Fruit fly (Drosophila melanogaster) whole organism, wandering third instar larva: ENCODE data around the gene CG14882.

Experiments
- Abd-B ChIP-seq: fragments of >200 bp; optimal IDR thresholded peaks from 2 replicates; lab custom pipeline; 2017; ENCODE audit warnings: missing biosample characterization, missing genetic modification characterization
- CG32264 ChIP-seq: fragments of 200-800 bp; sonication (Bioruptor generic); optimal IDR thresholded peaks from 2 replicates; lab custom pipeline; 2016; ENCODE audit warnings: missing biosample characterization, missing genetic modification characterization
- CG9705 ChIP-seq: fragments of 200-800 bp; sonication (Bioruptor generic); optimal IDR thresholded peaks from 2 replicates; lab custom pipeline; 2018; ENCODE audit warnings: missing biosample characterization, mild to moderate bottlenecking, missing genetic modification characterization
- CrebA ChIP-seq: fragments of 200-800 bp; sonication (Bioruptor generic); optimal IDR thresholded peaks from 2 replicates; lab custom pipeline; 2016; ENCODE audit warnings: missing biosample characterization, mild to moderate bottlenecking, missing genetic modification characterization, borderline replicate concordance
- Dfd ChIP-seq: fragments of >200 bp; optimal IDR thresholded peaks from 2 replicates; lab custom pipeline; 2017; ENCODE audit warnings: missing biosample characterization, missing genetic modification characterization
- Dif ChIP-seq: fragments of 200-275, 200-300 bp; sonication (Bioruptor generic); optimal IDR thresholded peaks from 2 replicates; lab custom pipeline; 2018; ENCODE audit warnings: missing biosample characterization, missing genetic modification characterization; ENCODE audit not compliant: partially characterized antibody
- GATAd ChIP-seq: sonication (Bioruptor generic); optimal IDR thresholded peaks from 2 replicates; lab custom pipeline; 2016; ENCODE audit warnings: missing biosample characterization, missing genetic modification characterization
- HLH106 ChIP-seq: fragments of 200-800 bp; optimal IDR thresholded peaks from 3 replicates; lab custom pipeline; 2019; ENCODE audit warnings: missing biosample characterization, mild to moderate bottlenecking, missing genetic modification characterization, moderate library complexity
- Hnf4 ChIP-seq: fragments of 200-800 bp; sonication (Bioruptor generic); optimal IDR thresholded peaks from 2 replicates; lab custom pipeline; 2016; ENCODE audit warnings: missing biosample characterization, mild to moderate bottlenecking, missing genetic modification characterization
- Hr78 ChIP-seq: fragments of >200 bp; optimal IDR thresholded peaks from 2 replicates; lab custom pipeline; 2017; ENCODE audit warnings: missing biosample characterization, missing genetic modification characterization
- Hr83 ChIP-seq: fragments of 200-300 bp; sonication (Bioruptor generic); optimal IDR thresholded peaks from 2 replicates; lab custom pipeline; 2016; ENCODE audit warnings: missing biosample characterization, mild to moderate bottlenecking, missing genetic modification characterization, moderate library complexity; ENCODE audit not compliant: poor library complexity, severe bottlenecking
- Jra ChIP-seq: sonication (Bioruptor generic); optimal IDR thresholded peaks from 2 replicates; lab custom pipeline; 2016; ENCODE audit warnings: missing biosample characterization, missing genetic modification characterization
- Mio ChIP-seq: sonication (Bioruptor generic); optimal IDR thresholded peaks from 2 replicates; lab custom pipeline; 2016; ENCODE audit warnings: missing biosample characterization, missing genetic modification characterization
- Myc ChIP-seq: fragments of >200 bp; optimal IDR thresholded peaks from 2 replicates; lab custom pipeline; 2017
- N ChIP-seq: fragments of >200 bp; optimal IDR thresholded peaks from 2 replicates; lab custom pipeline; 2018; ENCODE audit warnings: missing biosample characterization, missing external identifiers, missing genetic modification characterization
- OdsH ChIP-seq: fragments of 200-800 bp; sonication (Bioruptor generic); optimal IDR thresholded peaks from 2 replicates; lab custom pipeline; 2016; ENCODE audit warnings: missing biosample characterization, mild to moderate bottlenecking, missing genetic modification characterization
- Rel ChIP-seq, 2 experiments: fragments of 200-800 bp; sonication (Bioruptor generic) in 1 of 2; optimal IDR thresholded peaks; 2 replicates in 1 of 2; 3 replicates in 1 of 2; lab custom pipeline; 2016 to 2019; ENCODE audit warnings: mild to moderate bottlenecking in 2 of 2, missing biosample characterization in 2 of 2, missing genetic modification characterization in 2 of 2, moderate library complexity in 1 of 2
- Sp1 ChIP-seq: fragments of 200-800 bp; sonication (Bioruptor generic); optimal IDR thresholded peaks from 3 replicates; lab custom pipeline; 2019; ENCODE audit warnings: missing biosample characterization, mild to moderate bottlenecking, missing genetic modification characterization, moderate library complexity
- Vsx2 ChIP-seq: fragments of 200-300, 225-300 bp; sonication (Bioruptor generic); optimal IDR thresholded peaks from 2 replicates; lab custom pipeline; 2018; ENCODE audit warnings: missing biosample characterization, missing genetic modification characterization; ENCODE audit not compliant: partially characterized antibody
- br ChIP-seq: fragments of 200-800 bp; sonication (Bioruptor generic); optimal IDR thresholded peaks from 2 replicates; lab custom pipeline; 2016; ENCODE audit warnings: missing biosample characterization, missing genetic modification characterization
- brk ChIP-seq: fragments of 200-800 bp; sonication (Bioruptor generic); optimal IDR thresholded peaks from 2 replicates; lab custom pipeline; 2016; ENCODE audit warnings: missing biosample characterization, mild to moderate bottlenecking, missing genetic modification characterization
- dl ChIP-seq, 2 experiments: fragments of 175-275, 200-275 bp in 1 of 2; fragments of 200-275 bp in 1 of 2; sonication (Bioruptor generic); optimal IDR thresholded peaks; lab custom pipeline; 2018; ENCODE audit warnings: mild to moderate bottlenecking in 2 of 2, missing biosample characterization in 2 of 2, missing genetic modification characterization in 2 of 2, moderate library complexity in 2 of 2; ENCODE audit not compliant: partially characterized antibody in 2 of 2, insufficient read depth in 1 of 2
- dmrt93B ChIP-seq: fragments of 200-800 bp; sonication (Bioruptor generic); optimal IDR thresholded peaks from 2 replicates; lab custom pipeline; 2018; ENCODE audit warnings: missing biosample characterization, mild to moderate bottlenecking, missing genetic modification characterization
- dsf ChIP-seq: sonication (Bioruptor generic); optimal IDR thresholded peaks from 2 replicates; lab custom pipeline; 2016; ENCODE audit warnings: missing biosample characterization, missing genetic modification characterization, borderline replicate concordance
- ey ChIP-seq: fragments of 200-800 bp; sonication (Bioruptor generic); optimal IDR thresholded peaks from 2 replicates; lab custom pipeline; 2016; ENCODE audit warnings: missing biosample characterization, missing genetic modification characterization
- foxo ChIP-seq, 2 experiments: fragments of 200-800 bp; sonication (Bioruptor generic); optimal IDR thresholded peaks; 2 replicates in 1 of 2; 3 replicates in 1 of 2; lab custom pipeline; 2016 to 2017; ENCODE audit warnings: missing biosample characterization in 2 of 2, missing genetic modification characterization in 2 of 2
- fru ChIP-seq: fragments of 200-800 bp; sonication (Bioruptor generic); optimal IDR thresholded peaks from 3 replicates; lab custom pipeline; 2016; ENCODE audit warnings: missing biosample characterization, mild to moderate bottlenecking, missing genetic modification characterization
- h ChIP-seq: fragments of 200-800 bp; sonication (Bioruptor generic); optimal IDR thresholded peaks from 3 replicates; lab custom pipeline; 2016; ENCODE audit warnings: missing biosample characterization, mild to moderate bottlenecking, missing genetic modification characterization
- jim ChIP-seq: fragments of 175-275, 200-325 bp; sonication (Bioruptor generic); optimal IDR thresholded peaks from 2 replicates; lab custom pipeline; 2016; ENCODE audit warnings: missing biosample characterization, mild to moderate bottlenecking, missing genetic modification characterization
- lola ChIP-seq: fragments of >200 bp; optimal IDR thresholded peaks from 2 replicates; lab custom pipeline; 2017; ENCODE audit warnings: missing biosample characterization, missing genetic modification characterization
- pan ChIP-seq: fragments of >200 bp; optimal IDR thresholded peaks from 2 replicates; lab custom pipeline; 2017
- psq ChIP-seq: fragments of 200-800 bp; sonication (Bioruptor generic); optimal IDR thresholded peaks from 3 replicates; lab custom pipeline; 2017; ENCODE audit warnings: missing biosample characterization, mild to moderate bottlenecking, missing genetic modification characterization, moderate library complexity
- rgr ChIP-seq: fragments of 200-800 bp; sonication (Bioruptor generic); optimal IDR thresholded peaks from 3 replicates; lab custom pipeline; 2016; ENCODE audit warnings: missing biosample characterization, mild to moderate bottlenecking, missing genetic modification characterization
- sage ChIP-seq: fragments of 200-800 bp; sonication (Bioruptor generic); optimal IDR thresholded peaks from 2 replicates; lab custom pipeline; 2016; ENCODE audit warnings: missing biosample characterization, mild to moderate bottlenecking, missing genetic modification characterization
- sv ChIP-seq: fragments of 200-800 bp; sonication (Bioruptor generic); optimal IDR thresholded peaks from 3 replicates; lab custom pipeline; 2016; ENCODE audit warnings: missing biosample characterization, missing genetic modification characterization
- tai ChIP-seq: sonication (Bioruptor generic); optimal IDR thresholded peaks from 2 replicates; lab custom pipeline; 2016; ENCODE audit warnings: missing biosample characterization, missing genetic modification characterization
- usp ChIP-seq: fragments of >200 bp; optimal IDR thresholded peaks from 2 replicates; lab custom pipeline; 2017; ENCODE audit warnings: missing biosample characterization, missing genetic modification characterization
- woc ChIP-seq: sonication (Bioruptor generic); optimal IDR thresholded peaks from 2 replicates; lab custom pipeline; 2016; ENCODE audit warnings: missing biosample characterization, mild to moderate bottlenecking, missing genetic modification characterization

CG14882 gene

dm6 chr3R:16427520-16427919, 15.5 kb upstream of the CG14882 start:
- TF ChIP-seq HLH106 (tag; lab: Kevin White, UChicago) (no peak), brk (GFP tag; lab: Kevin White, UChicago) (no peak), Sp1 (GFP tag; lab: Kevin White, UChicago) (no peak), pan (lab: Kevin White, UChicago) (no peak), foxo (GFP tag; optimal IDR thresholded peaks at IDR 0.05; lab: Kevin White, UChicago) (no peak), dl (GFP tag; optimal IDR thresholded peaks at IDR 0.05; lab: Kevin White, UChicago; ENCODE audit: insufficient read depth in 1 of 2, partially characterized antibody in 2 of 2) (no peak), rgr (GFP tag; lab: Kevin White, UChicago) (no peak)

- TF ChIP-seq ey (GFP tag; lab: Kevin White, UChicago): no peak
- no peak for TF ChIP-seq h (GFP tag; lab: Kevin White, UChicago)
- no peak for TF ChIP-seq dmrt93B
- TF ChIP-seq dl (GFP tag; optimal IDR thresholded peaks at IDR 0.05; lab: Kevin White, UChicago; ENCODE audit: insufficient read depth in 1 of 2, partially characterized antibody in 2 of 2): no peak
- TF ChIP-seq sage: no peak
- no peak for TF ChIP-seq N (GFP tag; lab: Kevin White, UChicago)
- no peak for TF ChIP-seq usp (GFP tag; lab: Kevin White, UChicago)
- no peak for TF ChIP-seq Jra (GFP tag; lab: Kevin White, UChicago)
- no peak for TF ChIP-seq CG9705 (GFP tag; lab: Kevin White, UChicago)
- no peak for TF ChIP-seq psq (GFP tag; lab: Kevin White, UChicago)
- TF ChIP-seq OdsH (GFP tag; lab: Kevin White, UChicago): no peak
- no peak for TF ChIP-seq br (GFP tag; lab: Kevin White, UChicago)
- no peak for TF ChIP-seq fru (GFP tag; lab: Kevin White, UChicago)
- no peak for TF ChIP-seq lola
- TF ChIP-seq woc: no peak
- TF ChIP-seq tai (GFP tag; lab: Kevin White, UChicago): no peak
- TF ChIP-seq Rel (GFP tag; optimal IDR thresholded peaks at IDR 0.05; lab: Kevin White, UChicago): no peak
- no peak for TF ChIP-seq Rel (tag; optimal IDR thresholded peaks at IDR 0.05; lab: Kevin White, UChicago)
- no peak for TF ChIP-seq Hr78 (GFP tag; lab: Kevin White, UChicago)
- no peak for TF ChIP-seq Dif (GFP tag; lab: Kevin White, UChicago)
- TF ChIP-seq, all 38 proteins: peak for 0
Measured at dm6 chr3R:16430381-16430780, 12.6 kb upstream of the CG14882 start, which contains the start of gene CG31279. CG31279 (plus strand) TSS chr3R:16430681.

DNA sequence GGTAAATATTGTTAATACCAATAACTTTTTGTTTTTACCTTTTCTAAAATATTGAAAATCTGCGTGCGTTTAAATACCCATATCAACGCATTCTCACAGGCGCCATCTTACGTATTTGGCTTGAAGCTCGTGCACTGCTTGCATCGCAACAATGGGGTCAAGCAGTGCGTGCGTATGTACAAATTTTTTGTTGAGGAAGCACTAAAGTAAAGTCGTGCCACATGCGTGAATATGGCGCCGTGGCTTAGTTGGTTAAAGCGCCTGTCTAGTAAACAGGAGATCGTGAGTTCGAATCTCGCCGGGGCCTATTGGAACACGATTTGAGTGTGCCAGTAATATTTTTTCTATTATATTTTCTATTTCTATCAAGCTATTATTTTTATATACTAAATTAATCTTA, 11.3 kb upstream of the CG14882 start:
- peak; percentile 66 for TF ChIP-seq Hnf4 (GFP tag; lab: Kevin White, UChicago)
- TF ChIP-seq N (GFP tag; lab: Kevin White, UChicago): peak; percentile 60
- TF ChIP-seq tai (GFP tag; lab: Kevin White, UChicago): no peak
- TF ChIP-seq OdsH (GFP tag; lab: Kevin White, UChicago): no peak
- TF ChIP-seq CG9705 (GFP tag; lab: Kevin White, UChicago): no peak
- TF ChIP-seq sv (GFP tag; lab: Kevin White, UChicago): no peak
- no peak for TF ChIP-seq jim (GFP tag; lab: Kevin White, UChicago)
- no peak for TF ChIP-seq Mio (GFP tag; lab: Kevin White, UChicago)
- TF ChIP-seq woc: no peak
- no peak for TF ChIP-seq Hr78 (GFP tag; lab: Kevin White, UChicago)
- no peak for TF ChIP-seq h (GFP tag; lab: Kevin White, UChicago)
- no peak for TF ChIP-seq lola
- TF ChIP-seq HLH106 (tag; lab: Kevin White, UChicago): peak; percentile 13
- TF ChIP-seq ey (GFP tag; lab: Kevin White, UChicago): no peak
- TF ChIP-seq Jra (GFP tag; lab: Kevin White, UChicago): no peak
- TF ChIP-seq Dif (GFP tag; lab: Kevin White, UChicago): no peak
- no peak for TF ChIP-seq CG32264 (GFP tag; lab: Kevin White, UChicago)
- TF ChIP-seq pan (lab: Kevin White, UChicago): no peak
- no peak for TF ChIP-seq CrebA (GFP tag; lab: Kevin White, UChicago)
- TF ChIP-seq dmrt93B: no peak
- TF ChIP-seq Sp1 (GFP tag; lab: Kevin White, UChicago): peak; percentile 1
- no peak for TF ChIP-seq psq (GFP tag; lab: Kevin White, UChicago)
- TF ChIP-seq Myc (lab: Kevin White, UChicago): peak; percentile 85
- TF ChIP-seq GATAd (GFP tag; lab: Kevin White, UChicago): no peak
- no peak for TF ChIP-seq Dfd (GFP tag; lab: Kevin White, UChicago)
- TF ChIP-seq rgr (GFP tag; lab: Kevin White, UChicago): peak; percentile 27
- TF ChIP-seq Abd-B: no peak
- no peak for TF ChIP-seq dl (GFP tag; optimal IDR thresholded peaks at IDR 0.05; lab: Kevin White, UChicago; ENCODE audit: insufficient read depth in 1 of 2, partially characterized antibody in 2 of 2)
- no peak for TF ChIP-seq Rel (GFP tag; optimal IDR thresholded peaks at IDR 0.05; lab: Kevin White, UChicago)
- peak; percentile 6 for TF ChIP-seq Rel (tag; optimal IDR thresholded peaks at IDR 0.05; lab: Kevin White, UChicago)
- TF ChIP-seq fru (GFP tag; lab: Kevin White, UChicago): no peak
- peak; percentile 25 for TF ChIP-seq br (GFP tag; lab: Kevin White, UChicago)
- no peak for TF ChIP-seq Vsx2 (GFP tag; lab: Kevin White, UChicago)
- TF ChIP-seq foxo (GFP tag; optimal IDR thresholded peaks at IDR 0.05; lab: Kevin White, UChicago): peak in 1 of 2 experiments; percentile 20
- TF ChIP-seq sage: no peak
- peak; percentile 19 for TF ChIP-seq Hr83 (GFP tag; lab: Kevin White, UChicago)
- no peak for TF ChIP-seq dsf (GFP tag; lab: Kevin White, UChicago)
- no peak for TF ChIP-seq usp (GFP tag; lab: Kevin White, UChicago)
- no peak for TF ChIP-seq brk (GFP tag; lab: Kevin White, UChicago)
